Worm (Caenorhabditis elegans) whole organism, young adult: Measurements from ENCODE around the gene Y105C5A.1268.

Experiments
- B0019.2 ChIP-seq: fragments of 200-800 bp; sonication (Bioruptor generic); conservative IDR thresholded peaks from 2 replicates; pipeline ENCODE4 v1.3.6; 2022; ENCODE audit warnings: missing genetic modification reagents, missing genetic modification characterization, missing compliant biosample characterization
- ZK185.1 ChIP-seq: sonication (generic microtip); optimal IDR thresholded peaks from 2 replicates; lab custom pipeline; 2016; ENCODE audit warnings: mild to moderate bottlenecking, missing genetic modification characterization, missing compliant biosample characterization; ENCODE audit not compliant: poor library complexity, severe bottlenecking

- TF ChIP-seq ZK185.1 (tag; lab: Kevin White, UChicago), result no peak
- TF ChIP-seq B0019.2, result no peak
These were observed 42.5 kb upstream of the Y105C5A.1268 start, which contains the start of gene Y105C5A.15 for ce11 chrIV:15688524-15689479.
